Fruit fly (Drosophila melanogaster) whole organism, larva: Measurements from ENCODE around the gene CG3603.
A peak's percentile ranks its signal among the peaks of the same experiment; 100 is the strongest.

Experiments
- noc ChIP-seq: fragments of 200-800 bp; sonication (Bioruptor generic); optimal IDR thresholded peaks from 3 replicates; lab custom pipeline; 2019; ENCODE audit warnings: missing biosample characterization, mild to moderate bottlenecking, missing genetic modification characterization, moderate library complexity

The CG3603 gene

dm6 chrX:2947545-2948072, at the start of gene CG3603:
TSS of gene CG3603 (plus strand) at chrX:2948034.
- no peak for TF ChIP-seq noc (tag; lab: Kevin White, UChicago)

- no peak for TF ChIP-seq noc (tag; lab: Kevin White, UChicago)
These were observed 40.6 kb upstream of the CG3603 start for dm6 chrX:2907105-2907694.

- no peak for TF ChIP-seq noc (tag; lab: Kevin White, UChicago)
These were observed 35.3 kb upstream of the CG3603 start for dm6 chrX:2912581-2912980.

dm6 chrX:2914091-2914490, 33.7 kb upstream of the CG3603 start:
- no peak for TF ChIP-seq noc (tag; lab: Kevin White, UChicago)

- TF ChIP-seq noc (tag; lab: Kevin White, UChicago), result no peak
These were observed 32.7 kb upstream of the CG3603 start for dm6 chrX:2915108-2915507.

- TF ChIP-seq noc (tag; lab: Kevin White, UChicago), result no peak
These were observed 29.3 kb upstream of the CG3603 start for dm6 chrX:2918551-2918950.

dm6 chrX:2919742-2920141, 28.1 kb upstream of the CG3603 start, which contains the start of gene CG3588:
TSS of gene CG3588 (plus strand) at chrX:2919770.
- peak; percentile 62 for TF ChIP-seq noc (tag; lab: Kevin White, UChicago)

- TF ChIP-seq noc (tag; lab: Kevin White, UChicago), result no peak
These were observed 20.7 kb upstream of the CG3603 start, which contains the start of gene CG14424 for dm6 chrX:2927158-2927557. TSS of gene CG14424 (minus strand) at chrX:2927258.

dm6 chrX:2929496-2929895, 18.3 kb upstream of the CG3603 start, which contains the start of gene CG32793:
TSS of gene CG32793 (plus strand) at chrX:2929796.
- TF ChIP-seq noc (tag; lab: Kevin White, UChicago), result no peak

dm6 chrX:2934827-2935226, 13.0 kb upstream of the CG3603 start, which contains the start of gene CG3592:
TSS of gene CG3592 (plus strand) at chrX:2935127.
- TF ChIP-seq noc (tag; lab: Kevin White, UChicago), result no peak

dm6 chrX:2936727-2937126, 11.1 kb upstream of the CG3603 start, which contains the start of gene CG3598:
TSS of gene CG3598 (plus strand) at chrX:2937027.
- TF ChIP-seq noc (tag; lab: Kevin White, UChicago), result no peak

dm6 chrX:2938556-2938955, 9.3 kb upstream of the CG3603 start, which contains the start of gene CG14420:
TSS of gene CG14420 (plus strand) at chrX:2938856.
- no peak for TF ChIP-seq noc (tag; lab: Kevin White, UChicago)

dm6 chrX:2941108-2941507, 6.7 kb upstream of the CG3603 start, which contains the start of gene CG14421:
TSS of gene CG14421 (plus strand) at chrX:2941408.
- TF ChIP-seq noc (tag; lab: Kevin White, UChicago), result no peak

dm6 chrX:2943086-2943485, 4.7 kb upstream of the CG3603 start, which contains the start of gene CG14422:
TSS of gene CG14422 (plus strand) at chrX:2943386.
- TF ChIP-seq noc (tag; lab: Kevin White, UChicago), result no peak

dm6 chrX:2945103-2945502, 2.7 kb upstream of the CG3603 start, which contains the start of gene CG14423:
TSS of gene CG14423 (plus strand) at chrX:2945403.
- no peak for TF ChIP-seq noc (tag; lab: Kevin White, UChicago)

dm6 chrX:2946794-2947193, 1.0 kb upstream of the CG3603 start, which contains the start of gene CG17959:
TSS of gene CG17959 (plus strand) at chrX:2947094.
- TF ChIP-seq noc (tag; lab: Kevin White, UChicago), result no peak

dm6 chrX:2949114-2949513, 1.3 kb downstream of the CG3603 start:
- TF ChIP-seq noc (tag; lab: Kevin White, UChicago), result no peak
